Fruit fly (Drosophila melanogaster): ENCODE measurements around the gene CG11178.

The CG11178 gene

dm6 chrX:13605381-13605780, at the start of gene CG11178:
TSS of gene CG11178 (plus strand) at chrX:13605681.
- TF ChIP-seq CG8301 (tag; optimal IDR thresholded peaks at IDR 0.05) (no peak), CG17806 (tag; optimal IDR thresholded peaks at IDR 0.05) (no peak), CG10348 (GFP tag; IDR thresholded peaks at IDR 0.05) (no peak), D1 (tag; optimal IDR thresholded peaks at IDR 0.05) (no peak), Pif1B (GFP tag; optimal IDR thresholded peaks at IDR 0.05) (no peak), gl (tag; optimal IDR thresholded peaks at IDR 0.05) (no peak), Ets98B (GFP tag; IDR thresholded peaks at IDR 0.05) (no peak), CG14655 (GFP tag; optimal IDR thresholded peaks at IDR 0.05) (no peak), CG4496 (GFP tag; IDR thresholded peaks at IDR 0.05) (no peak), EcR (GFP tag; optimal IDR thresholded peaks at IDR 0.05) (no peak), CG15710 (tag; optimal IDR thresholded peaks at IDR 0.05) (no peak), rn (GFP tag; IDR thresholded peaks at IDR 0.05) (no peak)

dm6 chrX:13555700-13556099, 49.8 kb upstream of the CG11178 start, which contains the start of gene CG11816:
TSS of gene CG11816 (minus strand) at chrX:13555800.
- TF ChIP-seq CG8301 (tag; optimal IDR thresholded peaks at IDR 0.05) (no peak), CG32121 (GFP tag; IDR thresholded peaks at IDR 0.05) (no peak), EcR (GFP tag; optimal IDR thresholded peaks at IDR 0.05) (no peak), CG14655 (GFP tag; optimal IDR thresholded peaks at IDR 0.05) (no peak), CG10348 (GFP tag; IDR thresholded peaks at IDR 0.05) (no peak), CG8159 (tag; optimal IDR thresholded peaks at IDR 0.05) (no peak), gl (tag; optimal IDR thresholded peaks at IDR 0.05) (no peak), CG12605 (GFP tag; IDR thresholded peaks at IDR 0.05) (no peak), Pif1B (GFP tag; optimal IDR thresholded peaks at IDR 0.05) (no peak)

- TF ChIP-seq fd96Ca (GFP tag; IDR thresholded peaks at IDR 0.05): no peak
- no peak for TF ChIP-seq gl (tag; optimal IDR thresholded peaks at IDR 0.05)
- TF ChIP-seq Snoo (tag; optimal IDR thresholded peaks at IDR 0.05): no peak
- TF ChIP-seq CG9948 (tag; optimal IDR thresholded peaks at IDR 0.05): no peak
- TF ChIP-seq CG13204 (GFP tag; optimal IDR thresholded peaks at IDR 0.05): no peak
- no peak for TF ChIP-seq CG15710 (tag; optimal IDR thresholded peaks at IDR 0.05)
- no peak for TF ChIP-seq CG8159 (tag; optimal IDR thresholded peaks at IDR 0.05)
Measured at dm6 chrX:13556172-13556571, 49.3 kb upstream of the CG11178 start, which contains the start of gene CG32631. TSS of gene CG32631 (plus strand) at chrX:13556472.

- no peak for TF ChIP-seq CG34367 (tag; optimal IDR thresholded peaks at IDR 0.05)
- no peak for TF ChIP-seq CG14655 (GFP tag; optimal IDR thresholded peaks at IDR 0.05)
- no peak for TF ChIP-seq D1 (tag; optimal IDR thresholded peaks at IDR 0.05)
- TF ChIP-seq CG9948 (tag; optimal IDR thresholded peaks at IDR 0.05): no peak
- TF ChIP-seq CG13204 (GFP tag; optimal IDR thresholded peaks at IDR 0.05): no peak
- no peak for TF ChIP-seq CG8301 (tag; optimal IDR thresholded peaks at IDR 0.05)
- TF ChIP-seq CG17806 (tag; optimal IDR thresholded peaks at IDR 0.05): no peak
- no peak for TF ChIP-seq CG8159 (tag; optimal IDR thresholded peaks at IDR 0.05)
- no peak for TF ChIP-seq rn (GFP tag; IDR thresholded peaks at IDR 0.05)
- TF ChIP-seq CG10348 (GFP tag; IDR thresholded peaks at IDR 0.05): no peak
- TF ChIP-seq Ets98B (GFP tag; IDR thresholded peaks at IDR 0.05): no peak
- no peak for TF ChIP-seq CG15710 (tag; optimal IDR thresholded peaks at IDR 0.05)
- no peak for TF ChIP-seq CG4496 (GFP tag; IDR thresholded peaks at IDR 0.05)
- no peak for TF ChIP-seq Pif1A (GFP tag; optimal IDR thresholded peaks at IDR 0.05)
Measured at dm6 chrX:13561371-13561770, 44.1 kb upstream of the CG11178 start, which contains the start of gene CG32633. TSS of gene CG32633 (plus strand) at chrX:13561671.

dm6 chrX:13563042-13563441, 42.4 kb upstream of the CG11178 start:
- TF ChIP-seq gl (tag; optimal IDR thresholded peaks at IDR 0.05) (no peak), CG15710 (tag; optimal IDR thresholded peaks at IDR 0.05) (no peak), Pif1A (GFP tag; optimal IDR thresholded peaks at IDR 0.05) (no peak), rn (GFP tag; IDR thresholded peaks at IDR 0.05) (no peak), CG10348 (GFP tag; IDR thresholded peaks at IDR 0.05) (no peak), CG14655 (GFP tag; optimal IDR thresholded peaks at IDR 0.05) (no peak), D1 (tag; optimal IDR thresholded peaks at IDR 0.05) (no peak)

- peak; percentile 41; the same call in 2 of the 3 replicates for TF ChIP-seq CG4496 (GFP tag; IDR thresholded peaks at IDR 0.05)
- no peak for TF ChIP-seq CG17806 (tag; optimal IDR thresholded peaks at IDR 0.05)
- TF ChIP-seq CG12605 (GFP tag; IDR thresholded peaks at IDR 0.05): peak; percentile 63; the same call in 1 of the 2 replicates
- peak; percentile 15 for TF ChIP-seq Snoo (tag; optimal IDR thresholded peaks at IDR 0.05)
- TF ChIP-seq EcR (GFP tag; optimal IDR thresholded peaks at IDR 0.05): peak; percentile 22
- no peak for TF ChIP-seq CG32121 (GFP tag; IDR thresholded peaks at IDR 0.05)
- no peak for TF ChIP-seq rn (GFP tag; IDR thresholded peaks at IDR 0.05)
- TF ChIP-seq fd96Ca (GFP tag; IDR thresholded peaks at IDR 0.05): no peak
- TF ChIP-seq Ets98B (GFP tag; IDR thresholded peaks at IDR 0.05): no peak
- peak; percentile 23 for TF ChIP-seq CG13204 (GFP tag; optimal IDR thresholded peaks at IDR 0.05)
- no peak for TF ChIP-seq CG9948 (tag; optimal IDR thresholded peaks at IDR 0.05)
Measured at dm6 chrX:13563483-13564443, 41.7 kb upstream of the CG11178 start, which contains the start of the genes CG46311 and Tpst. TSS of gene CG46311 (plus strand) at chrX:13563823. TSS of gene Tpst (plus strand) at chrX:13563823.
